Worm (Caenorhabditis elegans) whole organism, L1 larva: ENCODE measurements around the gene Y75B8A.18.
A peak's percentile ranks its signal among the peaks of the same experiment; 100 is the strongest.

Source experiments
- C04F5.9 ChIP-seq: sonication (generic microtip); optimal IDR thresholded peaks from 2 replicates; lab custom pipeline; 2016; ENCODE audit warnings: missing genetic modification characterization, missing compliant biosample characterization
- C16A3.4 ChIP-seq: fragments of 150-350 bp; optimal IDR thresholded peaks from 2 replicates; lab custom pipeline; 2014; ENCODE audit warnings: missing biosample characterization, missing genetic modification characterization
- C34B4.2 ChIP-seq: sonication (generic microtip); optimal IDR thresholded peaks from 2 replicates; lab custom pipeline; 2017; ENCODE audit warnings: mild to moderate bottlenecking, missing genetic modification characterization, missing compliant biosample characterization
- F16B12.6 ChIP-seq: fragments of 150-350 bp; optimal IDR thresholded peaks from 2 replicates; lab custom pipeline; 2014; ENCODE audit warnings: missing biosample characterization, missing genetic modification characterization
- Y116A8C.19 ChIP-seq: sonication (generic microtip); optimal IDR thresholded peaks from 2 replicates; lab custom pipeline; 2016; ENCODE audit warnings: missing compliant biosample characterization, missing genetic modification characterization, borderline replicate concordance
- aly-2 ChIP-seq: fragments of 150-350 bp; optimal IDR thresholded peaks from 2 replicates; lab custom pipeline; 2014; ENCODE audit warnings: missing biosample characterization, missing genetic modification characterization
- ama-1 ChIP-seq: fragments of 150-350 bp; optimal IDR thresholded peaks from 2 replicates; lab custom pipeline; 2014
- blmp-1 ChIP-seq: fragments of 150-350 bp; optimal IDR thresholded peaks from 2 replicates; lab custom pipeline; 2014; ENCODE audit warnings: missing biosample characterization, missing genetic modification characterization
- ceh-8 ChIP-seq: fragments of 200-800 bp; sonication (Bioruptor generic); optimal IDR thresholded peaks from 2 replicates; lab custom pipeline; 2018; ENCODE audit warnings: mild to moderate bottlenecking, missing genetic modification characterization, moderate library complexity, missing compliant biosample characterization
- ceh-82 ChIP-seq, 3 experiments: fragments of 150-350 bp in 1 of 3; sonication (generic microtip) in 2 of 3; optimal IDR thresholded peaks; 2 replicates each; lab custom pipeline; 2014 to 2017; ENCODE audit warnings: missing biosample characterization in 3 of 3, missing genetic modification characterization in 3 of 3
- ceh-88 ChIP-seq: fragments of 200-800 bp; sonication (Bioruptor generic); IDR thresholded peaks from 2 replicates; pipeline ENCODE4 v1.3.6; 2022; ENCODE audit warnings: missing genetic modification characterization, missing compliant biosample characterization
- ceh-90 ChIP-seq: sonication (generic microtip); optimal IDR thresholded peaks from 2 replicates; lab custom pipeline; 2016; ENCODE audit warnings: missing genetic modification characterization, missing compliant biosample characterization
- ces-1 ChIP-seq: fragments of 150-350 bp; optimal IDR thresholded peaks from 2 replicates; lab custom pipeline; 2014; ENCODE audit warnings: missing biosample characterization, missing genetic modification reagents, missing genetic modification characterization
- dpl-1 ChIP-seq, 3 experiments: fragments of 150-350 bp in 2 of 3; sonication (generic microtip) in 1 of 3; optimal IDR thresholded peaks; 2 replicates each; lab custom pipeline; 2014 to 2017; ENCODE audit warnings: missing biosample characterization in 3 of 3, missing genetic modification characterization in 3 of 3, missing genetic modification reagents in 3 of 3
- efl-1 ChIP-seq, 4 experiments: fragments of 150-350 bp; optimal IDR thresholded peaks in 3 of 4; peaks in 1 of 4; 1 replicate in 1 of 4; 2 replicates in 3 of 4; lab custom pipeline; 2014; ENCODE audit warnings: missing biosample characterization in 2 of 4, missing genetic modification characterization in 2 of 4, missing genetic modification reagents in 2 of 4
- efl-3 ChIP-seq: fragments of 200-800 bp; sonication (Bioruptor generic); optimal IDR thresholded peaks from 2 replicates; lab custom pipeline; 2018; ENCODE audit warnings: mild to moderate bottlenecking, missing genetic modification characterization, missing compliant biosample characterization
- elt-2 ChIP-seq: sonication (generic microtip); optimal IDR thresholded peaks from 2 replicates; lab custom pipeline; 2016; ENCODE audit warnings: missing genetic modification characterization, mild to moderate bottlenecking, inconsistent platforms, missing compliant biosample characterization, missing genetic modification reagents
- ets-5 ChIP-seq: fragments of 200-800 bp; sonication (Bioruptor generic); IDR thresholded peaks from 2 replicates; pipeline ENCODE4 v1.3.6; 2022; ENCODE audit warnings: missing genetic modification characterization, missing compliant biosample characterization
- fkh-10 ChIP-seq: sonication (generic microtip); optimal IDR thresholded peaks from 2 replicates; lab custom pipeline; 2017; ENCODE audit warnings: missing biosample characterization, missing genetic modification reagents, missing genetic modification characterization
- fkh-8 ChIP-seq: sonication (generic microtip); optimal IDR thresholded peaks from 2 replicates; lab custom pipeline; 2016; ENCODE audit warnings: mild to moderate bottlenecking, missing genetic modification characterization, missing compliant biosample characterization
- fos-1 ChIP-seq: fragments of 150-350 bp; optimal IDR thresholded peaks from 2 replicates; lab custom pipeline; 2014; ENCODE audit warnings: missing biosample characterization, missing genetic modification characterization
- hlh-17 ChIP-seq: fragments of 200-800 bp; sonication (Bioruptor generic); optimal IDR thresholded peaks from 2 replicates; lab custom pipeline; 2018; ENCODE audit warnings: missing genetic modification characterization, mild to moderate bottlenecking, missing compliant biosample characterization, moderate library complexity, borderline replicate concordance
- hpl-2 ChIP-seq: fragments of 150-350 bp; optimal IDR thresholded peaks from 2 replicates; lab custom pipeline; 2014; ENCODE audit warnings: missing biosample characterization, missing genetic modification reagents, missing genetic modification characterization
- irx-1 ChIP-seq: sonication (generic microtip); optimal IDR thresholded peaks from 2 replicates; lab custom pipeline; 2016; ENCODE audit warnings: missing genetic modification characterization, missing compliant biosample characterization
- jun-1 ChIP-seq: fragments of 150-350 bp; optimal IDR thresholded peaks from 2 replicates; lab custom pipeline; 2014; ENCODE audit warnings: missing biosample characterization, missing genetic modification reagents, missing genetic modification characterization
- lin-13 ChIP-seq: fragments of 150-350 bp; optimal IDR thresholded peaks from 2 replicates; lab custom pipeline; 2014; ENCODE audit warnings: missing biosample characterization, missing genetic modification reagents, missing genetic modification characterization
- lin-15B ChIP-seq: fragments of 150-350 bp; sonication (generic microtip); optimal IDR thresholded peaks from 3 replicates; lab custom pipeline; 2014; ENCODE audit warnings: missing biosample characterization, missing genetic modification characterization
- lin-35 ChIP-seq, 2 experiments: fragments of 150-350 bp; optimal IDR thresholded peaks; 2 replicates each; lab custom pipeline; 2014; ENCODE audit warnings: missing biosample characterization in 2 of 2, missing genetic modification characterization in 2 of 2, missing genetic modification reagents in 2 of 2
- lir-3 ChIP-seq: sonication (generic microtip); optimal IDR thresholded peaks from 2 replicates; lab custom pipeline; 2016; ENCODE audit warnings: mild to moderate bottlenecking, missing genetic modification characterization, moderate library complexity, missing compliant biosample characterization; ENCODE audit not compliant: poor library complexity
- lsy-2 ChIP-seq, 2 experiments: fragments of 150-350 bp; optimal IDR thresholded peaks; 2 replicates each; lab custom pipeline; 2014; ENCODE audit warnings: missing biosample characterization in 2 of 2, missing genetic modification characterization in 2 of 2
- mab-9 ChIP-seq: fragments of 200-800 bp; sonication (Bioruptor generic); IDR thresholded peaks from 2 replicates; pipeline ENCODE4 v1.3.6; 2022; ENCODE audit warnings: missing genetic modification reagents, missing genetic modification characterization, missing compliant biosample characterization
- mdl-1 ChIP-seq, 2 experiments: fragments of 150-350 bp; optimal IDR thresholded peaks; 2 replicates each; lab custom pipeline; 2014 to 2017; ENCODE audit warnings: missing biosample characterization in 2 of 2, missing genetic modification characterization in 2 of 2, inconsistent platforms in 1 of 2
- mef-2 ChIP-seq: fragments of 150-350 bp; optimal IDR thresholded peaks from 2 replicates; lab custom pipeline; 2014; ENCODE audit warnings: missing biosample characterization, missing genetic modification characterization
- nhr-20 ChIP-seq: sonication (generic microtip); optimal IDR thresholded peaks from 2 replicates; lab custom pipeline; 2016; ENCODE audit warnings: mild to moderate bottlenecking, missing genetic modification characterization, missing compliant biosample characterization
- nhr-47 ChIP-seq: sonication (generic microtip); optimal IDR thresholded peaks from 2 replicates; lab custom pipeline; 2016; ENCODE audit warnings: mild to moderate bottlenecking, missing genetic modification characterization, moderate library complexity, missing compliant biosample characterization
- nhr-76 ChIP-seq: sonication (generic microtip); optimal IDR thresholded peaks from 2 replicates; lab custom pipeline; 2017; ENCODE audit warnings: missing biosample characterization, missing genetic modification characterization
- nhr-85 ChIP-seq: sonication (generic microtip); peaks from one replicate; lab custom pipeline; 2016; ENCODE audit warnings: missing genetic modification characterization, inconsistent platforms, missing compliant biosample characterization
- skn-1 ChIP-seq: fragments of 150-350 bp; optimal IDR thresholded peaks from 2 replicates; lab custom pipeline; 2014; ENCODE audit warnings: missing biosample characterization, missing genetic modification characterization
- snpc-4 ChIP-seq: fragments of 150-350 bp; optimal IDR thresholded peaks from 2 replicates; lab custom pipeline; 2014; ENCODE audit warnings: missing biosample characterization, missing genetic modification characterization
- swsn-7 ChIP-seq: sonication (generic microtip); optimal IDR thresholded peaks from 2 replicates; lab custom pipeline; 2016; ENCODE audit warnings: missing genetic modification characterization, missing compliant biosample characterization
- tlp-1 ChIP-seq: fragments of 150-350 bp; optimal IDR thresholded peaks from 2 replicates; lab custom pipeline; 2014; ENCODE audit warnings: missing biosample characterization, missing genetic modification characterization
- unc-86 ChIP-seq: sonication (generic microtip); optimal IDR thresholded peaks from 2 replicates; lab custom pipeline; 2016; ENCODE audit warnings: missing genetic modification characterization, missing compliant biosample characterization
- unc-98 ChIP-seq: fragments of 200-800 bp; sonication (Bioruptor generic); IDR thresholded peaks from 2 replicates; pipeline ENCODE4 v1.3.6; 2022; ENCODE audit warnings: missing genetic modification characterization, missing compliant biosample characterization
- vab-15 ChIP-seq: sonication (generic microtip); optimal IDR thresholded peaks from 2 replicates; lab custom pipeline; 2017; ENCODE audit warnings: missing genotype, mild to moderate bottlenecking, missing genetic modification characterization, missing compliant biosample characterization
- ztf-11 ChIP-seq, 2 experiments: sonication (generic microtip); optimal IDR thresholded peaks; 2 replicates each; lab custom pipeline; 2016 to 2017; ENCODE audit warnings: missing genetic modification characterization in 2 of 2, missing biosample characterization in 1 of 2, missing compliant biosample characterization in 1 of 2
- ztf-4 ChIP-seq: fragments of 150-350 bp; optimal IDR thresholded peaks from 2 replicates; lab custom pipeline; 2014; ENCODE audit warnings: missing biosample characterization, missing genetic modification characterization

Y75B8A.18 gene

ce11 chrIII:12225234-12225633 is 796 bp downstream of the Y75B8A.18 start, which contains the start of gene gmn-1:
Gene gmn-1 (minus strand): TSS chrIII:12225331.
- no peak for TF ChIP-seq ceh-90 (tag; lab: Kevin White, UChicago)
- no peak for TF ChIP-seq nhr-76 (tag; lab: Kevin White, UChicago)
- TF ChIP-seq F16B12.6 (tag; lab: Kevin White, UChicago): no peak
- no peak for TF ChIP-seq snpc-4
- no peak for TF ChIP-seq C34B4.2 (tag; lab: Kevin White, UChicago)
- TF ChIP-seq lin-13: no peak
- no peak for TF ChIP-seq C16A3.4 (tag; lab: Kevin White, UChicago)
- no peak for TF ChIP-seq elt-2
- TF ChIP-seq Y116A8C.19: no peak

- TF ChIP-seq dpl-1 (GFP tag; optimal IDR thresholded peaks at IDR 0.05; lab: Kevin White, UChicago): peak in 1 of 3 experiments; percentile 32
- peak in 1 of 2 experiments; percentile 45 for TF ChIP-seq efl-1 (optimal IDR thresholded peaks at IDR 0.05; lab: Kevin White, UChicago)
- peak; percentile 41 to 63 for TF ChIP-seq efl-1 (GFP tag; optimal IDR thresholded peaks at IDR 0.05 in 1 of 2; lab: Kevin White, UChicago)
- no peak for TF ChIP-seq nhr-20 (tag; lab: Kevin White, UChicago)
- TF ChIP-seq lin-35 (GFP tag; optimal IDR thresholded peaks at IDR 0.05; lab: Kevin White, UChicago): peak in 1 of 2 experiments; percentile 26
- TF ChIP-seq nhr-85: peak; percentile 55
- TF ChIP-seq lin-13: no peak
Measured at ce11 chrIII:12223208-12223607, 2.8 kb downstream of the Y75B8A.18 start.

- TF ChIP-seq ceh-88 (GFP tag; lab: Robert Waterston, UW) (no peak), unc-98 (GFP tag; lab: Robert Waterston, UW) (no peak), fkh-10 (GFP tag; lab: Kevin White, UChicago) (no peak), mab-9 (GFP tag; lab: Robert Waterston, UW) (no peak), nhr-76 (tag; lab: Kevin White, UChicago) (no peak), ces-1 (GFP tag; lab: Kevin White, UChicago) (no peak), fkh-8 (no peak), ets-5 (no peak), jun-1 (tag; lab: Kevin White, UChicago) (no peak), ama-1 (lab: Kevin White, UChicago) (no peak), C04F5.9 (tag; lab: Kevin White, UChicago) (no peak), ztf-11 (tag; optimal IDR thresholded peaks at IDR 0.05; lab: Kevin White, UChicago) (no peak), mef-2 (tag; lab: Kevin White, UChicago) (no peak), lir-3 (tag; lab: Kevin White, UChicago) (no peak), blmp-1 (tag; lab: Kevin White, UChicago) (no peak), snpc-4 (no peak), skn-1 (tag; lab: Kevin White, UChicago) (no peak), swsn-7 (tag; lab: Kevin White, UChicago) (no peak)
Measured at ce11 chrIII:12221452-12221851, 4.6 kb downstream of the Y75B8A.18 start.

ce11 chrIII:12220820-12221219 is 5.2 kb downstream of the Y75B8A.18 start:
- TF ChIP-seq ama-1 (lab: Kevin White, UChicago): no peak
- TF ChIP-seq efl-3 (GFP tag; lab: Kevin White, UChicago): no peak
- TF ChIP-seq ceh-8 (GFP tag; lab: Kevin White, UChicago): no peak
- no peak for TF ChIP-seq ceh-82 (tag; optimal IDR thresholded peaks at IDR 0.05; lab: Kevin White, UChicago)

ce11 chrIII:12218633-12219097 is 7.4 kb downstream of the Y75B8A.18 start, which contains the start of the genes gex-4 and gphr-1:
Gene gex-4 (minus strand): TSS chrIII:12218634.
Gene gphr-1 (plus strand): TSS chrIII:12219047.
- no peak for TF ChIP-seq ces-1 (GFP tag; lab: Kevin White, UChicago)
- peak; percentile 48 to 60 for TF ChIP-seq efl-1 (optimal IDR thresholded peaks at IDR 0.05; lab: Kevin White, UChicago)
- TF ChIP-seq efl-1 (GFP tag; optimal IDR thresholded peaks at IDR 0.05 in 1 of 2; lab: Kevin White, UChicago): peak; percentile 67 to 96
- TF ChIP-seq vab-15 (tag; lab: Kevin White, UChicago): no peak
- no peak for TF ChIP-seq hlh-17 (GFP tag; lab: Kevin White, UChicago)
- TF ChIP-seq nhr-20 (tag; lab: Kevin White, UChicago): peak; percentile 41
- no peak for TF ChIP-seq efl-3 (GFP tag; lab: Kevin White, UChicago)
- no peak for TF ChIP-seq mdl-1 (tag; optimal IDR thresholded peaks at IDR 0.05; lab: Kevin White, UChicago)
- TF ChIP-seq fos-1: no peak
- TF ChIP-seq lin-15B: peak; percentile 68
- TF ChIP-seq ztf-4 (tag; lab: Kevin White, UChicago): no peak
- TF ChIP-seq ets-5: no peak
- no peak for TF ChIP-seq irx-1 (tag; lab: Kevin White, UChicago)
- no peak for TF ChIP-seq hpl-2 (GFP tag; lab: Kevin White, UChicago)
- TF ChIP-seq lsy-2 (tag; optimal IDR thresholded peaks at IDR 0.05; lab: Kevin White, UChicago): peak; percentile 58 to 81
- no peak for TF ChIP-seq aly-2 (tag; lab: Kevin White, UChicago)
- TF ChIP-seq unc-86: peak; percentile 38
- TF ChIP-seq nhr-47 (tag; lab: Kevin White, UChicago): peak; percentile 73
- TF ChIP-seq tlp-1 (tag; lab: Kevin White, UChicago): no peak
